Worm (Caenorhabditis elegans) whole organism, L2 larva: ENCODE measurements around the gene srg-38.

Source experiments
- C34F6.9 ChIP-seq: fragments of 150-350 bp; optimal IDR thresholded peaks from 2 replicates; lab custom pipeline; 2014; ENCODE audit warnings: missing biosample characterization, missing genetic modification characterization
- F13H6.1 ChIP-seq: sonication (generic microtip); optimal IDR thresholded peaks from 2 replicates; lab custom pipeline; 2016; ENCODE audit warnings: missing genetic modification characterization, missing compliant biosample characterization
- R02D3.7 ChIP-seq: fragments of 150-350 bp; optimal IDR thresholded peaks from 2 replicates; lab custom pipeline; 2014; ENCODE audit warnings: missing biosample characterization, missing genetic modification characterization
- Y55F3AM.14 ChIP-seq: fragments of 200-800 bp; sonication (Bioruptor generic); optimal IDR thresholded peaks from 2 replicates; lab custom pipeline; 2018; ENCODE audit warnings: mild to moderate bottlenecking, missing genetic modification characterization, missing compliant biosample characterization
- ZK546.5 ChIP-seq: sonication (generic microtip); optimal IDR thresholded peaks from 2 replicates; lab custom pipeline; 2017; ENCODE audit warnings: missing biosample characterization, missing genetic modification characterization
- alr-1 ChIP-seq: fragments of 150-350 bp; optimal IDR thresholded peaks from 2 replicates; lab custom pipeline; 2014; ENCODE audit warnings: missing biosample characterization, missing genetic modification characterization
- aly-2 ChIP-seq: fragments of 150-350 bp; optimal IDR thresholded peaks from 2 replicates; lab custom pipeline; 2014; ENCODE audit warnings: missing biosample characterization, missing genetic modification characterization
- ama-1 ChIP-seq: fragments of 150-350 bp; optimal IDR thresholded peaks from 2 replicates; lab custom pipeline; 2018; ENCODE audit warnings: inconsistent platforms
- blmp-1 ChIP-seq: sonication (generic microtip); optimal IDR thresholded peaks from 2 replicates; lab custom pipeline; 2017; ENCODE audit warnings: missing genetic modification characterization, mild to moderate bottlenecking, missing compliant biosample characterization, antibody characterized with exemption, moderate library complexity; ENCODE audit not compliant: insufficient read depth
- ceh-16 ChIP-seq: fragments of 150-350 bp; optimal IDR thresholded peaks from 2 replicates; lab custom pipeline; 2014; ENCODE audit warnings: missing biosample characterization, missing genetic modification characterization
- ceh-82 ChIP-seq: fragments of 150-350 bp; optimal IDR thresholded peaks from 2 replicates; lab custom pipeline; 2014; ENCODE audit warnings: missing biosample characterization, missing genetic modification characterization
- crh-2 ChIP-seq: sonication (generic microtip); optimal IDR thresholded peaks from 2 replicates; lab custom pipeline; 2017; ENCODE audit warnings: missing biosample characterization, missing genetic modification characterization
- dmd-4 ChIP-seq: sonication (generic microtip); optimal IDR thresholded peaks from 2 replicates; lab custom pipeline; 2017; ENCODE audit warnings: missing biosample characterization, missing genetic modification characterization
- egl-27 ChIP-seq: sonication (generic microtip); optimal IDR thresholded peaks from 3 replicates; lab custom pipeline; 2017; ENCODE audit warnings: missing biosample characterization, missing genetic modification reagents, missing genetic modification characterization
- elt-1 ChIP-seq: fragments of 150-350 bp; optimal IDR thresholded peaks from 2 replicates; lab custom pipeline; 2014; ENCODE audit warnings: missing biosample characterization, missing genetic modification characterization
- elt-3 ChIP-seq: sonication (generic microtip); optimal IDR thresholded peaks from 2 replicates; lab custom pipeline; 2017; ENCODE audit warnings: missing biosample characterization, missing genetic modification characterization
- fos-1 ChIP-seq: fragments of 150-350 bp; optimal IDR thresholded peaks from 2 replicates; lab custom pipeline; 2014; ENCODE audit warnings: missing biosample characterization, missing genetic modification characterization
- gmeb-1 ChIP-seq: fragments of 150-350 bp; optimal IDR thresholded peaks from 2 replicates; lab custom pipeline; 2014; ENCODE audit warnings: missing biosample characterization, missing genetic modification characterization
- lin-11 ChIP-seq: fragments of 150-350 bp; sonication (generic microtip); optimal IDR thresholded peaks from 2 replicates; lab custom pipeline; 2014; ENCODE audit warnings: missing biosample characterization, missing genetic modification characterization, inconsistent platforms, mixed read lengths
- lin-13 ChIP-seq: fragments of 150-350 bp; optimal IDR thresholded peaks from 2 replicates; lab custom pipeline; 2014; ENCODE audit warnings: missing biosample characterization, missing genetic modification reagents, missing genetic modification characterization
- lin-39 ChIP-seq: fragments of 150-350 bp; optimal IDR thresholded peaks from 2 replicates; lab custom pipeline; 2014; ENCODE audit warnings: missing biosample characterization, missing genetic modification reagents, missing genetic modification characterization
- lsy-2 ChIP-seq, 2 experiments: fragments of 150-350 bp in 1 of 2; sonication (generic microtip) in 1 of 2; optimal IDR thresholded peaks; 2 replicates each; lab custom pipeline; 2014 to 2017; ENCODE audit warnings: missing biosample characterization in 2 of 2, missing genetic modification characterization in 2 of 2
- mab-5 ChIP-seq: fragments of 150-350 bp; optimal IDR thresholded peaks from 2 replicates; lab custom pipeline; 2014; ENCODE audit warnings: missing biosample characterization, missing genetic modification characterization
- mbf-1 ChIP-seq: sonication (generic microtip); optimal IDR thresholded peaks from 2 replicates; lab custom pipeline; 2017; ENCODE audit warnings: missing biosample characterization, missing genetic modification characterization
- mdl-1 ChIP-seq, 2 experiments: fragments of 150-350 bp in 1 of 2; sonication (generic microtip) in 1 of 2; optimal IDR thresholded peaks; 2 replicates each; lab custom pipeline; 2017; ENCODE audit warnings: missing biosample characterization in 2 of 2, missing genetic modification characterization in 2 of 2
- nhr-10 ChIP-seq: sonication (generic microtip); optimal IDR thresholded peaks from 2 replicates; lab custom pipeline; 2017; ENCODE audit warnings: missing biosample characterization, missing genetic modification characterization
- nhr-11 ChIP-seq: fragments of 150-350 bp; optimal IDR thresholded peaks from 2 replicates; lab custom pipeline; 2014; ENCODE audit warnings: missing biosample characterization, missing genetic modification characterization
- nhr-12 ChIP-seq: fragments of 150-350 bp; optimal IDR thresholded peaks from 2 replicates; lab custom pipeline; 2014; ENCODE audit warnings: missing biosample characterization, missing genetic modification characterization
- nhr-129 ChIP-seq: fragments of 150-350 bp; optimal IDR thresholded peaks from 2 replicates; lab custom pipeline; 2014; ENCODE audit warnings: missing biosample characterization, missing genetic modification characterization
- nhr-21 ChIP-seq: fragments of 150-350 bp; optimal IDR thresholded peaks from 2 replicates; lab custom pipeline; 2014; ENCODE audit warnings: missing biosample characterization, missing genetic modification characterization
- nhr-23 ChIP-seq: fragments of 150-350 bp; optimal IDR thresholded peaks from 2 replicates; lab custom pipeline; 2014; ENCODE audit warnings: missing biosample characterization, missing genetic modification reagents, missing genetic modification characterization
- nhr-237 ChIP-seq: fragments of 150-350 bp; optimal IDR thresholded peaks from 2 replicates; lab custom pipeline; 2014; ENCODE audit warnings: missing biosample characterization, missing genetic modification characterization
- nhr-25 ChIP-seq: fragments of 150-350 bp; sonication (generic microtip); optimal IDR thresholded peaks from 3 replicates; lab custom pipeline; 2014; ENCODE audit warnings: missing biosample characterization, missing genetic modification characterization
- nhr-6 ChIP-seq: fragments of 150-350 bp; optimal IDR thresholded peaks from 2 replicates; lab custom pipeline; 2014; ENCODE audit warnings: missing biosample characterization, missing genetic modification characterization
- nhr-77 ChIP-seq: fragments of 150-350 bp; optimal IDR thresholded peaks from 2 replicates; lab custom pipeline; 2014; ENCODE audit warnings: missing biosample characterization, missing genetic modification characterization
- peb-1 ChIP-seq: fragments of 150-350 bp; optimal IDR thresholded peaks from 2 replicates; lab custom pipeline; 2014; ENCODE audit warnings: missing biosample characterization, missing genetic modification characterization
- sem-4 ChIP-seq: fragments of 150-350 bp; optimal IDR thresholded peaks from 2 replicates; lab custom pipeline; 2014; ENCODE audit warnings: missing biosample characterization, missing genetic modification reagents, missing genetic modification characterization
- skn-1 ChIP-seq: sonication (generic microtip); optimal IDR thresholded peaks from 2 replicates; lab custom pipeline; 2017; ENCODE audit warnings: missing biosample characterization, missing genetic modification characterization
- sma-3 ChIP-seq: sonication (generic microtip); optimal IDR thresholded peaks from 2 replicates; lab custom pipeline; 2016; ENCODE audit warnings: missing genetic modification reagents, missing genetic modification characterization, missing compliant biosample characterization
- sma-9 ChIP-seq, 2 experiments: fragments of 150-350 bp in 1 of 2; sonication (generic microtip) in 1 of 2; optimal IDR thresholded peaks; 2 replicates each; lab custom pipeline; 2014 to 2016; ENCODE audit warnings: missing genetic modification characterization in 2 of 2, mild to moderate bottlenecking in 1 of 2, missing biosample characterization in 1 of 2, missing compliant biosample characterization in 1 of 2, missing genetic modification reagents in 1 of 2, moderate library complexity in 1 of 2
- snpc-4 ChIP-seq: fragments of 150-350 bp; optimal IDR thresholded peaks from 2 replicates; lab custom pipeline; 2014; ENCODE audit warnings: missing biosample characterization, missing genetic modification characterization
- unc-39 ChIP-seq: fragments of 150-350 bp; optimal IDR thresholded peaks from 2 replicates; lab custom pipeline; 2014; ENCODE audit warnings: missing biosample characterization, missing genetic modification characterization
- unc-55 ChIP-seq: fragments of 150-350 bp; sonication (generic microtip); optimal IDR thresholded peaks from 3 replicates; lab custom pipeline; 2014; ENCODE audit warnings: missing biosample characterization, missing genetic modification reagents, missing genetic modification characterization
- unc-62 ChIP-seq: fragments of 150-350 bp; optimal IDR thresholded peaks from 2 replicates; lab custom pipeline; 2014; ENCODE audit warnings: missing biosample characterization, missing genetic modification reagents, missing genetic modification characterization
- zag-1 ChIP-seq: fragments of 150-350 bp; optimal IDR thresholded peaks from 2 replicates; lab custom pipeline; 2014; ENCODE audit warnings: missing biosample characterization, missing genetic modification characterization
- ztf-1 ChIP-seq: fragments of 200-800 bp; sonication (Bioruptor generic); conservative IDR thresholded peaks from 2 replicates; pipeline ENCODE4 v1.3.6; 2022; ENCODE audit warnings: missing genetic modification characterization, missing compliant biosample characterization
- ztf-11 ChIP-seq: sonication (generic microtip); optimal IDR thresholded peaks from 2 replicates; lab custom pipeline; 2017; ENCODE audit warnings: missing biosample characterization, missing genetic modification characterization
- ztf-4 ChIP-seq: fragments of 150-350 bp; optimal IDR thresholded peaks from 2 replicates; lab custom pipeline; 2014; ENCODE audit warnings: missing biosample characterization, missing genetic modification characterization

srg-38 gene

ce11 chrV:11123817-11124337 is 31.6 kb downstream of the srg-38 start, which contains the start of the genes atp-5 and lmtr-3:
atp-5 (minus strand) TSS chrV:11123867.
lmtr-3 (plus strand) TSS chrV:11124186.
- peak; percentile 75 for TF ChIP-seq F13H6.1
- peak; percentile 68 for TF ChIP-seq lin-13 (GFP tag; lab: Kevin White, UChicago)
- peak; percentile 62 for TF ChIP-seq fos-1 (tag; lab: Kevin White, UChicago)
- no peak for TF ChIP-seq ceh-82 (tag; lab: Kevin White, UChicago)
- peak; percentile 68 for TF ChIP-seq gmeb-1 (tag; lab: Kevin White, UChicago)
- TF ChIP-seq sem-4 (tag; lab: Kevin White, UChicago): peak; percentile 2
- no peak for TF ChIP-seq blmp-1
- peak; percentile 67 for TF ChIP-seq nhr-129 (tag; lab: Kevin White, UChicago)
- TF ChIP-seq sma-3 (GFP tag; lab: Kevin White, UChicago): peak; percentile 65
- no peak for TF ChIP-seq mab-5
- peak; percentile 65 for TF ChIP-seq nhr-25 (tag; lab: Kevin White, UChicago)
- TF ChIP-seq unc-55 (GFP tag; lab: Kevin White, UChicago): peak; percentile 89
- TF ChIP-seq lin-11: peak; percentile 72
- TF ChIP-seq crh-2 (tag; lab: Kevin White, UChicago): peak; percentile 67
- TF ChIP-seq sma-9 (GFP tag; optimal IDR thresholded peaks at IDR 0.05; lab: Kevin White, UChicago): peak; percentile 72
- TF ChIP-seq sma-9 (tag; optimal IDR thresholded peaks at IDR 0.05; lab: Kevin White, UChicago): no peak
- no peak for TF ChIP-seq ZK546.5 (tag; lab: Kevin White, UChicago)
- peak; percentile 30 to 79 for TF ChIP-seq lsy-2 (tag; optimal IDR thresholded peaks at IDR 0.05; lab: Kevin White, UChicago)
- TF ChIP-seq C34F6.9 (tag; lab: Kevin White, UChicago): peak; percentile 89

- TF ChIP-seq elt-1 (tag; lab: Kevin White, UChicago): no peak
- TF ChIP-seq crh-2 (tag; lab: Kevin White, UChicago): peak; percentile 50
- no peak for TF ChIP-seq ztf-1 (GFP tag; lab: Robert Waterston, UW)
- TF ChIP-seq elt-3 (tag; lab: Kevin White, UChicago): no peak
- TF ChIP-seq nhr-77: peak; percentile 22
- no peak for TF ChIP-seq zag-1
- TF ChIP-seq peb-1 (tag; lab: Kevin White, UChicago): no peak
- TF ChIP-seq nhr-21: no peak
- TF ChIP-seq nhr-129 (tag; lab: Kevin White, UChicago): peak; percentile 43
- TF ChIP-seq ztf-4: peak; percentile 56
- no peak for TF ChIP-seq ZK546.5 (tag; lab: Kevin White, UChicago)
- peak; percentile 37 for TF ChIP-seq gmeb-1 (tag; lab: Kevin White, UChicago)
- TF ChIP-seq lin-13 (GFP tag; lab: Kevin White, UChicago): peak; percentile 72
- TF ChIP-seq aly-2 (tag; lab: Kevin White, UChicago): no peak
- no peak for TF ChIP-seq unc-39 (tag; lab: Kevin White, UChicago)
- TF ChIP-seq egl-27 (tag; lab: Kevin White, UChicago): no peak
- TF ChIP-seq unc-62: no peak
- TF ChIP-seq nhr-12 (tag; lab: Kevin White, UChicago): no peak
- no peak for TF ChIP-seq lin-11
- TF ChIP-seq lin-39 (tag; lab: Kevin White, UChicago): no peak
- peak; percentile 30 for TF ChIP-seq nhr-25 (tag; lab: Kevin White, UChicago)
- TF ChIP-seq ztf-11: no peak
- no peak for TF ChIP-seq alr-1 (tag; lab: Kevin White, UChicago)
- no peak for TF ChIP-seq ama-1
- TF ChIP-seq nhr-23: no peak
- TF ChIP-seq lsy-2 (tag; optimal IDR thresholded peaks at IDR 0.05; lab: Kevin White, UChicago): peak; percentile 23 to 41
- no peak for TF ChIP-seq fos-1 (tag; lab: Kevin White, UChicago)
- no peak for TF ChIP-seq mdl-1 (tag; optimal IDR thresholded peaks at IDR 0.05; lab: Kevin White, UChicago)
- TF ChIP-seq blmp-1: no peak
- TF ChIP-seq ceh-16 (tag; lab: Kevin White, UChicago): no peak
- peak; percentile 58 for TF ChIP-seq sma-3 (GFP tag; lab: Kevin White, UChicago)
- TF ChIP-seq dmd-4: no peak
- TF ChIP-seq Y55F3AM.14 (GFP tag; lab: Kevin White, UChicago): no peak
- peak; percentile 28 for TF ChIP-seq F13H6.1
- TF ChIP-seq mbf-1: no peak
- no peak for TF ChIP-seq unc-55 (GFP tag; lab: Kevin White, UChicago)
- no peak for TF ChIP-seq C34F6.9 (tag; lab: Kevin White, UChicago)
- TF ChIP-seq R02D3.7: no peak
- no peak for TF ChIP-seq skn-1 (tag; lab: Kevin White, UChicago)
- no peak for TF ChIP-seq nhr-10 (tag; lab: Kevin White, UChicago)
- peak; percentile 25 for TF ChIP-seq sem-4 (tag; lab: Kevin White, UChicago)
- TF ChIP-seq nhr-237 (tag; lab: Kevin White, UChicago): no peak
- TF ChIP-seq snpc-4: no peak
- no peak for TF ChIP-seq nhr-11
- TF ChIP-seq nhr-6 (tag; lab: Kevin White, UChicago): peak; percentile 59
- TF ChIP-seq mab-5: no peak
- peak; percentile 51 for TF ChIP-seq sma-9 (GFP tag; optimal IDR thresholded peaks at IDR 0.05; lab: Kevin White, UChicago)
- TF ChIP-seq sma-9 (tag; optimal IDR thresholded peaks at IDR 0.05; lab: Kevin White, UChicago): no peak
- TF ChIP-seq ceh-82 (tag; lab: Kevin White, UChicago): no peak
- TF ChIP-seq, all 48 proteins: peak for 13
Observed at ce11 chrV:11122466-11122865, 33.0 kb downstream of the srg-38 start, which contains the start of gene mboa-2. mboa-2 (minus strand) TSS chrV:11122493.
